Worm (Caenorhabditis elegans) whole organism, midembryonic: ENCODE results near the gene F57G4.10.

Source experiments
- flt-1 ChIP-seq: fragments of 200-800 bp; sonication (Bioruptor generic); IDR thresholded peaks from 2 replicates; pipeline ENCODE4 v1.3.6; 2022; ENCODE audit warnings: missing genetic modification characterization, missing compliant biosample characterization
- ref-1 ChIP-seq: fragments of 200-800 bp; sonication (Bioruptor generic); conservative IDR thresholded peaks from 2 replicates; pipeline ENCODE4 v1.3.6; 2022; ENCODE audit warnings: missing genetic modification reagents, missing genetic modification characterization, missing compliant biosample characterization
- ztf-23 ChIP-seq: fragments of 200-800 bp; sonication (Bioruptor generic); IDR thresholded peaks from 2 replicates; pipeline ENCODE4 v1.3.6; 2022; ENCODE audit warnings: missing genetic modification reagents, missing genetic modification characterization, missing compliant biosample characterization

- TF ChIP-seq ref-1 (no peak), flt-1 (GFP tag; lab: Robert Waterston, UW) (no peak), ztf-23 (GFP tag; lab: Robert Waterston, UW) (no peak)
These were observed 31.3 kb downstream of the F57G4.10 start, which contains the start of gene dgat-2 for ce11 chrV:17660003-17660402.
